Fruit fly (Drosophila melanogaster): ENCODE results near the gene Idgf2.

The Idgf2 gene

DNA sequence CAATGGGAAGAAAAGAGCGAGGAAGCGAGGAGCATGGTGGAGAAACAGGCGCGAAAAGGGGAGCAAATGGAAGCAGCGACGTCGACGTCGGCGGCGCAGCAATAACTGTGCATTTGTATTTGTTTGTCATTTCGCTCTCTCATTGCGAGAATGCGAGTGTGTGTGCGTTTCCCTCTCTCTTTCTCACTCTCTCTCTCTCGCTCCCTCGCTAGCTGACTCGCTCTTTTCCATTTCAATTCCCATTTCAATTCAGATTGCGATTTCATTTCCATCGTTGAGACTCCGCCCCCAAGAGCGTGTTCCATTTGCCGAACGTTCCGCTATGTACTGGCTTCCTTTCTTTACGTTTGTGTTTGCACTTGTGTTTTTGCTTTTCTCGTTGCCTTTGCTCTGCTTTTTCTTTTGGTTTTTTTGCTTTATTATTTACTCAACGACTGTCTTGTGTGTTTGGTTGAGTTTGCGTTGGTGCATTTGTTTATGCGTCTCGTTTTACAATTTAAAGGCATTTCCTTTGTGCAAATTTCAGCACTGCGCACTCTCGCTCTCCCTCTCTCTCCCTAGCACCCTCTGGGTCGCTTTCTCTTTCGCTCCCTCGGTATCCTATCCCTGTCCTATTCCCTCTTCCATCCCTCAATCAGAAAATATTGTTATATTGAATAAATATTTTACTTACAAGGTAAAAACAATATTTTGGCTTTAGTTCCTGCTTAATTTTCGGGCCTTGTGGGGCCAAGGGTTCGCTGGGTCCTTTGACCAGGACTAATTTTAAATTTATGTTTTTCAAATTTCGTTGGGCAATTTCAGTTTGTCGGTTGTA, 24.3 kb upstream of the Idgf2 start:
- TF ChIP-seq gl (tag; optimal IDR thresholded peaks at IDR 0.05) = peak; percentile 24
- TF ChIP-seq CG12605 (GFP tag; IDR thresholded peaks at IDR 0.05) = no peak

DNA sequence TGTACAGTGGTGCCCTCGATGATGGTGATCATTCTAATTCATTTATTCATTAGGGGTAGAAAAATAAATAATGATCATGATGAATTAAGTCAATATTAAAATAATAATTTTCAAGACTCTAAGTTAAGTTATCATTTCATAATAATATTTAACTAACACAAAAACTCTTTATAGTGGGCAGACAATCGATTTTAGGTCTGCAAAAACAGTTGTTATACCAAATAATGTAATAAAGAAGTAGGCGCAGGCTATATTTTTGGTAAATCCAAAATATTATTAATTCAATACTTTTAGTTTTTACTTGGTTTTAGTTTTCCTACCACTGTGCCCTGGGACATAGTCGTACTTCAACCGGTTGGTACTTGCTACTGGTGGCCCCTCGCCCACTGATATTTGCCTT, 11.5 kb upstream of the Idgf2 start:
- TF ChIP-seq CG32121 (GFP tag; IDR thresholded peaks at IDR 0.05) (no peak), CG10348 (GFP tag; IDR thresholded peaks at IDR 0.05) (no peak), CG34367 (tag; optimal IDR thresholded peaks at IDR 0.05) (peak; percentile 38), gl (tag; optimal IDR thresholded peaks at IDR 0.05) (no peak), D1 (tag; optimal IDR thresholded peaks at IDR 0.05) (no peak), CG9948 (tag; optimal IDR thresholded peaks at IDR 0.05) (peak; percentile 35), CG8301 (tag; optimal IDR thresholded peaks at IDR 0.05) (peak; percentile 35), Ets98B (GFP tag; IDR thresholded peaks at IDR 0.05) (no peak), CG17806 (tag; optimal IDR thresholded peaks at IDR 0.05) (peak; percentile 11), Pif1A (GFP tag; optimal IDR thresholded peaks at IDR 0.05) (no peak), CG15710 (tag; optimal IDR thresholded peaks at IDR 0.05) (peak; percentile 25), CG4496 (GFP tag; IDR thresholded peaks at IDR 0.05) (no peak), CG14655 (GFP tag; optimal IDR thresholded peaks at IDR 0.05) (peak; percentile 68), CG13204 (GFP tag; optimal IDR thresholded peaks at IDR 0.05) (no peak), EcR (GFP tag; optimal IDR thresholded peaks at IDR 0.05) (no peak), CG8159 (tag; optimal IDR thresholded peaks at IDR 0.05) (peak; percentile 34), fd96Ca (GFP tag; IDR thresholded peaks at IDR 0.05) (no peak), Snoo (tag; optimal IDR thresholded peaks at IDR 0.05) (no peak), Pif1B (GFP tag; optimal IDR thresholded peaks at IDR 0.05) (peak; percentile 11), rn (GFP tag; IDR thresholded peaks at IDR 0.05) (no peak), CG12605 (GFP tag; IDR thresholded peaks at IDR 0.05) (no peak)

dm6 chr2L:16437945-16438344, 9.2 kb upstream of the Idgf2 start:
- TF ChIP-seq gl (tag; optimal IDR thresholded peaks at IDR 0.05) = no peak
- peak; percentile 37; the same call in 1 of the 2 replicates for TF ChIP-seq CG12605 (GFP tag; IDR thresholded peaks at IDR 0.05)
- TF ChIP-seq Pif1A (GFP tag; optimal IDR thresholded peaks at IDR 0.05) = peak; percentile 72
- peak; percentile 47 for TF ChIP-seq Pif1B (GFP tag; optimal IDR thresholded peaks at IDR 0.05)
- no peak for TF ChIP-seq fd96Ca (GFP tag; IDR thresholded peaks at IDR 0.05)
- no peak for TF ChIP-seq rn (GFP tag; IDR thresholded peaks at IDR 0.05)
- TF ChIP-seq Ets98B (GFP tag; IDR thresholded peaks at IDR 0.05) = no peak
- TF ChIP-seq CG9948 (tag; optimal IDR thresholded peaks at IDR 0.05) = peak; percentile 78
- TF ChIP-seq CG10348 (GFP tag; IDR thresholded peaks at IDR 0.05) = no peak
- no peak for TF ChIP-seq CG13204 (GFP tag; optimal IDR thresholded peaks at IDR 0.05)
- TF ChIP-seq Snoo (tag; optimal IDR thresholded peaks at IDR 0.05) = peak; percentile 49
- peak; percentile 59 for TF ChIP-seq CG14655 (GFP tag; optimal IDR thresholded peaks at IDR 0.05)
- no peak for TF ChIP-seq CG32121 (GFP tag; IDR thresholded peaks at IDR 0.05)
- TF ChIP-seq CG17806 (tag; optimal IDR thresholded peaks at IDR 0.05) = peak; percentile 64
- TF ChIP-seq CG15710 (tag; optimal IDR thresholded peaks at IDR 0.05) = peak; percentile 68
- TF ChIP-seq CG8159 (tag; optimal IDR thresholded peaks at IDR 0.05) = peak; percentile 74
- TF ChIP-seq EcR (GFP tag; optimal IDR thresholded peaks at IDR 0.05) = no peak
- peak; percentile 36 for TF ChIP-seq CG8301 (tag; optimal IDR thresholded peaks at IDR 0.05)
- TF ChIP-seq D1 (tag; optimal IDR thresholded peaks at IDR 0.05) = no peak
- peak; percentile 63 for TF ChIP-seq CG34367 (tag; optimal IDR thresholded peaks at IDR 0.05)
- TF ChIP-seq CG4496 (GFP tag; IDR thresholded peaks at IDR 0.05) = 0 out of 3 replicates have a peak, but pooled peaks have one; percentile 41

- no peak for TF ChIP-seq Pif1B (GFP tag; optimal IDR thresholded peaks at IDR 0.05)
- TF ChIP-seq CG14655 (GFP tag; optimal IDR thresholded peaks at IDR 0.05) = no peak
- TF ChIP-seq CG13204 (GFP tag; optimal IDR thresholded peaks at IDR 0.05) = no peak
- TF ChIP-seq CG15710 (tag; optimal IDR thresholded peaks at IDR 0.05) = no peak
- TF ChIP-seq CG8301 (tag; optimal IDR thresholded peaks at IDR 0.05) = no peak
- TF ChIP-seq CG12605 (GFP tag; IDR thresholded peaks at IDR 0.05) = no peak
- no peak for TF ChIP-seq D1 (tag; optimal IDR thresholded peaks at IDR 0.05)
- no peak for TF ChIP-seq CG17806 (tag; optimal IDR thresholded peaks at IDR 0.05)
- TF ChIP-seq Ets98B (GFP tag; IDR thresholded peaks at IDR 0.05) = no peak
- no peak for TF ChIP-seq CG9948 (tag; optimal IDR thresholded peaks at IDR 0.05)
- no peak for TF ChIP-seq Snoo (tag; optimal IDR thresholded peaks at IDR 0.05)
Measured at dm6 chr2L:16442620-16443019, 4.5 kb upstream of the Idgf2 start.

- TF ChIP-seq fd96Ca (GFP tag; IDR thresholded peaks at IDR 0.05) = no peak
- TF ChIP-seq Ets98B (GFP tag; IDR thresholded peaks at IDR 0.05) = no peak
- no peak for TF ChIP-seq CG8301 (tag; optimal IDR thresholded peaks at IDR 0.05)
- no peak for TF ChIP-seq CG14655 (GFP tag; optimal IDR thresholded peaks at IDR 0.05)
- no peak for TF ChIP-seq CG32121 (GFP tag; IDR thresholded peaks at IDR 0.05)
- TF ChIP-seq CG8159 (tag; optimal IDR thresholded peaks at IDR 0.05) = no peak
Measured at dm6 chr2L:16445034-16445433, 2.1 kb upstream of the Idgf2 start, which contains the start of gene Idgf1. Idgf1 (plus strand) TSS chr2L:16445278.

DNA sequence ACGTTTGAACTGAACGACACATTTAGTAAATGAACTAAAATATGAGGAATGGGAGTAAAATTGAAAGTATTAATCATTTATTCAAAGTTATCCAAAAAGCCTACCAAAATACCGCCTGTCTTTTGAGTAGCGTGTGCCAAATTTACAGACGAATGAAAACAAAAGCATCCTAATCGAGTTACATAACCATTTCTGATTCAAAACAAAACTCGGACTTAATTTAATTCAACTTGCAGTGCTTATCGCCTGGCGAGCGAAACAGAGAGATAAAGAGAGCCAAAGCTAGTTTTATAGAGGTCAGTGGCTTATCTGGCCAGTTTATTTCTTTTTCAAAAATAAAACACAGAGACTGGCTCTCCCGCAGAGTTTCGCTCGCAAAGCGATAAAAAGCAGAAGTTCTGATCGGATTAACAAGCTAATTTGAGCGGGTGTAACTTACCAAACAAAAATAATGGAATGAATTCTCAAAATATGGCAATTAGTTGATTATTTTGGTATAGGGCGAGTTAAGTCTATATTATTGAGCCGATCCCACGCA, 814 bp downstream of the Idgf2 start:
- TF ChIP-seq rn (GFP tag; IDR thresholded peaks at IDR 0.05) = no peak
- TF ChIP-seq CG14655 (GFP tag; optimal IDR thresholded peaks at IDR 0.05) = no peak
- TF ChIP-seq CG10348 (GFP tag; IDR thresholded peaks at IDR 0.05) = no peak
- TF ChIP-seq Snoo (tag; optimal IDR thresholded peaks at IDR 0.05) = no peak
- no peak for TF ChIP-seq fd96Ca (GFP tag; IDR thresholded peaks at IDR 0.05)
- TF ChIP-seq CG15710 (tag; optimal IDR thresholded peaks at IDR 0.05) = no peak
- TF ChIP-seq CG9948 (tag; optimal IDR thresholded peaks at IDR 0.05) = no peak
- TF ChIP-seq CG4496 (GFP tag; IDR thresholded peaks at IDR 0.05) = no peak
- peak; percentile 97 for TF ChIP-seq EcR (GFP tag; optimal IDR thresholded peaks at IDR 0.05)
- TF ChIP-seq CG34367 (tag; optimal IDR thresholded peaks at IDR 0.05) = no peak
- no peak for TF ChIP-seq Ets98B (GFP tag; IDR thresholded peaks at IDR 0.05)
- no peak for TF ChIP-seq Pif1A (GFP tag; optimal IDR thresholded peaks at IDR 0.05)
- TF ChIP-seq CG32121 (GFP tag; IDR thresholded peaks at IDR 0.05) = no peak
- TF ChIP-seq D1 (tag; optimal IDR thresholded peaks at IDR 0.05) = no peak
- TF ChIP-seq gl (tag; optimal IDR thresholded peaks at IDR 0.05) = peak; percentile 46
- TF ChIP-seq CG8301 (tag; optimal IDR thresholded peaks at IDR 0.05) = no peak
- TF ChIP-seq Pif1B (GFP tag; optimal IDR thresholded peaks at IDR 0.05) = no peak
- TF ChIP-seq CG8159 (tag; optimal IDR thresholded peaks at IDR 0.05) = no peak
- TF ChIP-seq CG17806 (tag; optimal IDR thresholded peaks at IDR 0.05) = no peak
- TF ChIP-seq CG13204 (GFP tag; optimal IDR thresholded peaks at IDR 0.05) = peak; percentile 44
- no peak for TF ChIP-seq CG12605 (GFP tag; IDR thresholded peaks at IDR 0.05)
